Worm (Caenorhabditis elegans): ENCODE results near the gene C45H4.18.

DNA sequence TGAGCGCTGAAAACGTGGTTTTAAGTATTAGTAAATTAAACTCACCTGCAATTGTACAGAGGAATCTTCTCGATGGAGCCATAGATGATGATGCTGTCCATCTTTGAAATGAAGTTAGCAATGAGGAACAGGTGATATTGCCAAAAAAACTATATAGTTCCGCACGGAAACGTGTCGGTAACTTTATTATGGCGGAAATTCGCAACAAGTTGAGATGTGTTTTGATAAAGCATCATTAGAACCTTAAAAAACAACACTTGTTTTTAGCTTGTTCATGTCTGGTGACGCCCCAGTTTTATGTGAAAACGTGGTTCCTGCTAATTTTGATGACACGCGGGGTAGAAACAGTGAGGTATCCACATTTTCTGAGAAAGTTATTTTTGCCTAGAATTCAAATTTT lies 30.8 kb downstream of the C45H4.18 start, which contains the start of gene srt-40:
- TF ChIP-seq elt-1 (tag; optimal IDR thresholded peaks at IDR 0.05) (no peak), pqm-1 (tag; optimal IDR thresholded peaks at IDR 0.05) (no peak), snpc-4 (tag; optimal IDR thresholded peaks at IDR 0.05) (no peak), nhr-11 (tag; optimal IDR thresholded peaks at IDR 0.05) (no peak), ceh-82 (tag; optimal IDR thresholded peaks at IDR 0.05) (no peak), ztf-11 (tag; optimal IDR thresholded peaks at IDR 0.05) (no peak), nhr-25 (tag; optimal IDR thresholded peaks at IDR 0.05) (no peak), nhr-237 (tag; optimal IDR thresholded peaks at IDR 0.05) (no peak), sea-2 (GFP tag; optimal IDR thresholded peaks at IDR 0.05) (no peak), nfya-1 (tag; optimal IDR thresholded peaks at IDR 0.05; ENCODE audit: insufficient read depth) (no peak)

Data from whole organism, L3 larva.